Worm (Caenorhabditis elegans): ENCODE results near the gene nstp-5.

The nstp-5 gene

DNA sequence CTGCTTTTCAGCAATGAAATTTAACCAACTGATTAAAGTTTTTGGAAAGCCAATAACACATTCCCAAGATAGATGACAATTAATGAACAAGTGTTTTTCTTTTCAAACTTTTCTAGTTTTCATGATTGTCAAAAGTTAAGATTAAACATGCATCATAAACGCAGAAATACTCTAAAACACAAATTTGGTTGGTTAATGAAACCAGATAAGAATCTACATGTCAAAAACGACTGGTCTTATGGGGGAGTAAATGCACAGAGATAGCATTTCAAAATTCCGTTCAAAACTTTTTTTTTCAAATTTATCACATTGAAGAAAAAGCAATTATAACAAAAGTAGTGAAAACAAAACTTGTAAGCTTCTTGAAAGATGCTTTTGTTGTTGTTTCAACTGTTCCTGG lies 48.3 kb downstream of the nstp-5 start:
- TF ChIP-seq egl-5 (tag; optimal IDR thresholded peaks at IDR 0.05) (no peak), elt-2 (tag; optimal IDR thresholded peaks at IDR 0.05) (peak; percentile 64)

- no peak for TF ChIP-seq nhr-25 (tag; optimal IDR thresholded peaks at IDR 0.05)
- peak; percentile 80 for TF ChIP-seq elt-2 (tag; optimal IDR thresholded peaks at IDR 0.05)
- peak; percentile 69 for TF ChIP-seq skn-1 (tag; optimal IDR thresholded peaks at IDR 0.05)
- TF ChIP-seq pqm-1 (tag; optimal IDR thresholded peaks at IDR 0.05), result peak; percentile 82
These were observed 51.2 kb downstream of the nstp-5 start, which contains the start of gene K08D8.3 for ce11 chrIV:12906529-12906928. Gene K08D8.3 (minus strand): TSS chrIV:12906659.
